Fruit fly (Drosophila melanogaster) whole organism, embryonic: ENCODE data around the gene CG10435.
A peak's percentile ranks its signal among the peaks of the same experiment; 100 is the strongest.

Source experiments
- Ada2b ChIP-seq: fragments of 200-800 bp; sonication (Bioruptor generic); IDR thresholded peaks from 2 replicates; pipeline ENCODE4 v1.3.6; 2022; ENCODE audit warnings: missing biosample characterization, missing genetic modification characterization
- Awh ChIP-seq: fragments of 200-800 bp; sonication (Bioruptor generic); IDR thresholded peaks from 2 replicates; pipeline ENCODE4, ENCODE4 v1.3.6; 2022; ENCODE audit warnings: missing biosample characterization, missing genetic modification characterization
- CG10654 ChIP-seq: fragments of 200-800 bp; sonication (Bioruptor generic); optimal IDR thresholded peaks from 2 replicates; lab custom pipeline; 2016; ENCODE audit warnings: missing biosample characterization, missing genetic modification characterization
- CG10979 ChIP-seq: fragments of 200-800 bp; sonication (Bioruptor generic); optimal IDR thresholded peaks from 2 replicates; lab custom pipeline; 2018; ENCODE audit warnings: missing biosample characterization, mild to moderate bottlenecking, missing genetic modification characterization, moderate library complexity
- CG11093 ChIP-seq: fragments of 200-800 bp; sonication (Bioruptor generic); IDR thresholded peaks from 3 replicates; pipeline ENCODE4 v1.3.6; 2022; ENCODE audit warnings: missing biosample characterization, missing genetic modification characterization
- CG11560 ChIP-seq: fragments of 200-800 bp; sonication (Bioruptor generic); IDR thresholded peaks from 3 replicates; pipeline ENCODE4 v1.3.6; 2022; ENCODE audit warnings: missing biosample characterization, missing genetic modification characterization
- CG12155 ChIP-seq: fragments of 200-800 bp; sonication (Bioruptor generic); optimal IDR thresholded peaks from 3 replicates; lab custom pipeline; 2016; ENCODE audit warnings: missing biosample characterization, missing genetic modification characterization
- CG12659 ChIP-seq: fragments of 200-800 bp; sonication (Bioruptor generic); optimal IDR thresholded peaks from 3 replicates; lab custom pipeline; 2017; ENCODE audit warnings: mild to moderate bottlenecking, missing biosample characterization, missing genetic modification reagents, missing genetic modification characterization
- CG14710 ChIP-seq: fragments of 200-800 bp; sonication (Bioruptor generic); optimal IDR thresholded peaks from 3 replicates; lab custom pipeline; 2019; ENCODE audit warnings: missing biosample characterization, mild to moderate bottlenecking, missing genetic modification characterization, moderate library complexity
- CG15514 ChIP-seq: fragments of 200-800 bp; sonication (Bioruptor generic); optimal IDR thresholded peaks from 3 replicates; lab custom pipeline; 2017; ENCODE audit warnings: missing biosample characterization, missing genetic modification characterization, mild to moderate bottlenecking, moderate library complexity, missing genetic modification reagents
- CG16863 ChIP-seq: fragments of 200-800 bp; sonication (Bioruptor generic); optimal IDR thresholded peaks from 3 replicates; lab custom pipeline; 2016; ENCODE audit warnings: missing biosample characterization, missing genetic modification characterization
- CG2129 ChIP-seq: fragments of 200-800 bp; sonication (Bioruptor generic); IDR thresholded peaks from 2 replicates; pipeline ENCODE4 v1.3.6; 2022; ENCODE audit warnings: missing biosample characterization, missing genetic modification characterization; ENCODE audit not compliant: partially characterized antibody
- CG2199 ChIP-seq: fragments of 200-800 bp; sonication (Bioruptor generic); IDR thresholded peaks from 3 replicates; pipeline ENCODE4 v1.3.6; 2022; ENCODE audit warnings: missing biosample characterization, missing genetic modification characterization
- CG2712 ChIP-seq: fragments of 200-800 bp; optimal IDR thresholded peaks from 3 replicates; lab custom pipeline; 2019; ENCODE audit warnings: missing biosample characterization, mild to moderate bottlenecking, missing genetic modification characterization, moderate library complexity
- CG32532 ChIP-seq: fragments of 200-800 bp; sonication (Bioruptor generic); IDR thresholded peaks from 2 replicates; pipeline ENCODE4 v1.3.6; 2022; ENCODE audit warnings: missing biosample characterization, missing genetic modification characterization
- CG3726 ChIP-seq: fragments of 200-800 bp; sonication (Bioruptor generic); IDR thresholded peaks from 3 replicates; pipeline ENCODE4, ENCODE4 v1.3.6; 2022; ENCODE audit warnings: missing biosample characterization, missing genetic modification characterization
- CG3995 ChIP-seq: fragments of 200-800 bp; sonication (Bioruptor generic); optimal IDR thresholded peaks from 3 replicates; lab custom pipeline; 2016; ENCODE audit warnings: missing biosample characterization, missing genetic modification characterization
- CG6683 ChIP-seq: fragments of 200-800 bp; sonication (Bioruptor generic); optimal IDR thresholded peaks from 2 replicates; lab custom pipeline; 2017; ENCODE audit warnings: missing biosample characterization, mild to moderate bottlenecking, missing genetic modification characterization, missing genetic modification reagents
- CG7786 ChIP-seq: fragments of 200-800 bp; sonication (Bioruptor generic); optimal IDR thresholded peaks from 2 replicates; lab custom pipeline; 2016; ENCODE audit warnings: missing biosample characterization, missing genetic modification characterization
- CG7963 ChIP-seq: fragments of 200-800 bp; sonication (Bioruptor generic); IDR thresholded peaks from 3 replicates; pipeline ENCODE4 v1.3.6; 2022; ENCODE audit warnings: missing biosample characterization, missing genetic modification characterization; ENCODE audit not compliant: partially characterized antibody
- CG9876 ChIP-seq: fragments of 200-800 bp; sonication (Bioruptor generic); optimal IDR thresholded peaks from 2 replicates; lab custom pipeline; 2016; ENCODE audit warnings: missing biosample characterization, missing genetic modification characterization
- CrebB ChIP-seq: fragments of 200-800 bp; sonication (Bioruptor generic); optimal IDR thresholded peaks from 3 replicates; lab custom pipeline; 2018; ENCODE audit warnings: missing biosample characterization, mild to moderate bottlenecking, missing genetic modification characterization
- Drgx ChIP-seq: fragments of 200-800 bp; sonication (Bioruptor generic); IDR thresholded peaks from 2 replicates; pipeline ENCODE4 v1.3.6; 2022; ENCODE audit warnings: missing biosample characterization, missing genetic modification characterization
- H15 ChIP-seq: fragments of 200-800 bp; sonication (Bioruptor generic); IDR thresholded peaks from 3 replicates; pipeline ENCODE4 v1.3.6; 2022; ENCODE audit warnings: missing biosample characterization, missing genetic modification characterization
- HmgD ChIP-seq: fragments of 200-800 bp; sonication (Bioruptor generic); optimal IDR thresholded peaks from 3 replicates; lab custom pipeline; 2016; ENCODE audit warnings: missing biosample characterization, missing genetic modification characterization
- Lim3 ChIP-seq: fragments of 200-800 bp; sonication (Bioruptor generic); IDR thresholded peaks from 2 replicates; pipeline ENCODE4 v1.3.6; 2022; ENCODE audit warnings: missing biosample characterization, missing genetic modification characterization
- Mes4 ChIP-seq: fragments of 200-800 bp; sonication (Bioruptor generic); optimal IDR thresholded peaks from 2 replicates; lab custom pipeline; 2016; ENCODE audit warnings: missing biosample characterization, missing genetic modification characterization
- Myb ChIP-seq: fragments of 200-800 bp; sonication (Bioruptor generic); optimal IDR thresholded peaks from 2 replicates; lab custom pipeline; 2016; ENCODE audit warnings: missing biosample characterization, missing genetic modification characterization
- Pdp1 ChIP-seq, 2 experiments: fragments of 200-800 bp; sonication (Bioruptor generic); optimal IDR thresholded peaks; 3 replicates each; lab custom pipeline; 2016; ENCODE audit warnings: missing biosample characterization in 2 of 2, missing genetic modification characterization in 2 of 2, mild to moderate bottlenecking in 1 of 2, moderate library complexity in 1 of 2
- Poxn ChIP-seq: fragments of 200-800 bp; sonication (Bioruptor generic); IDR thresholded peaks from 2 replicates; pipeline ENCODE4 v1.3.6; 2022; ENCODE audit warnings: missing biosample characterization, missing genetic modification characterization
- Taf1 ChIP-seq: fragments of 200-800 bp; sonication (Bioruptor generic); IDR thresholded peaks from 2 replicates; pipeline ENCODE4 v1.3.6; 2022; ENCODE audit warnings: missing biosample characterization, missing genetic modification characterization
- az2 ChIP-seq: fragments of 200-800 bp; sonication (Bioruptor generic); optimal IDR thresholded peaks from 3 replicates; lab custom pipeline; 2016; ENCODE audit warnings: missing biosample characterization, missing genetic modification characterization
- br ChIP-seq: fragments of >200 bp; optimal IDR thresholded peaks from 2 replicates; lab custom pipeline; 2017
- crol ChIP-seq: fragments of 200-800 bp; sonication (Bioruptor generic); IDR thresholded peaks from 2 replicates; pipeline ENCODE4 v1.3.6; 2022; ENCODE audit warnings: missing biosample characterization, missing genetic modification characterization
- dimm ChIP-seq: fragments of 200-800 bp; sonication (Bioruptor generic); IDR thresholded peaks from 2 replicates; pipeline ENCODE4 v1.3.6; 2022; ENCODE audit warnings: missing biosample characterization, missing genetic modification characterization
- gce ChIP-seq: fragments of 200-800 bp; sonication (Bioruptor generic); IDR thresholded peaks from 3 replicates; pipeline ENCODE4 v1.3.6; 2022; ENCODE audit warnings: missing biosample characterization, missing genetic modification characterization
- gcm2 ChIP-seq: fragments of 200-800 bp; sonication (Bioruptor generic); optimal IDR thresholded peaks from 2 replicates; lab custom pipeline; 2016; ENCODE audit warnings: missing biosample characterization, missing genetic modification characterization
- gsb ChIP-seq: fragments of 200-800 bp; sonication (Bioruptor generic); IDR thresholded peaks from 2 replicates; pipeline ENCODE4 v1.3.6; 2022; ENCODE audit warnings: missing biosample characterization, missing genetic modification characterization
- ind ChIP-seq: fragments of 200-800 bp; sonication (Bioruptor generic); optimal IDR thresholded peaks from 3 replicates; lab custom pipeline; 2016; ENCODE audit warnings: missing biosample characterization, missing genetic modification characterization
- kay ChIP-seq: fragments of 200-800 bp; sonication (Bioruptor generic); optimal IDR thresholded peaks from 2 replicates; lab custom pipeline; 2016; ENCODE audit warnings: missing biosample characterization, missing genetic modification characterization
- ken ChIP-seq: fragments of 200-800 bp; sonication (Bioruptor generic); IDR thresholded peaks from 3 replicates; pipeline ENCODE4 v1.3.6; 2022; ENCODE audit warnings: missing biosample characterization, missing genetic modification characterization
- lov ChIP-seq, 2 experiments: fragments of 200-800 bp in 1 of 2; fragments of >200 bp in 1 of 2; sonication (Bioruptor generic) in 1 of 2; IDR thresholded peaks in 1 of 2; optimal IDR thresholded peaks in 1 of 2; 2 replicates in 1 of 2; 3 replicates in 1 of 2; pipeline versions ENCODE4 v1.3.6 to Lab custom; 2017 to 2022; ENCODE audit warnings: missing biosample characterization in 1 of 2, missing genetic modification characterization in 1 of 2
- otp ChIP-seq: fragments of 200-800 bp; sonication (Bioruptor generic); IDR thresholded peaks from 3 replicates; pipeline ENCODE4, ENCODE4 v1.3.6; 2022; ENCODE audit warnings: missing biosample characterization, missing genetic modification characterization
- prd ChIP-seq, 3 experiments: fragments of >200 bp in 2 of 3; fragments of 200-800 bp in 1 of 3; sonication (Bioruptor generic) in 1 of 3; optimal IDR thresholded peaks in 2 of 3; IDR thresholded peaks in 1 of 3; 2 replicates in 2 of 3; 3 replicates in 1 of 3; pipeline versions ENCODE4 v1.3.6 to Lab custom; 2017 to 2022; ENCODE audit warnings: missing biosample characterization in 1 of 3, missing genetic modification characterization in 1 of 3
- sens ChIP-seq: fragments of 200-800 bp; sonication (Bioruptor generic); peaks from one replicate; lab custom pipeline; 2016; ENCODE audit warnings: missing biosample characterization, missing genetic modification characterization
- seq ChIP-seq: fragments of 200-800 bp; sonication (Bioruptor generic); IDR thresholded peaks from 2 replicates; pipeline ENCODE4 v1.3.6; 2022; ENCODE audit warnings: missing biosample characterization, missing genetic modification characterization
- slbo ChIP-seq: fragments of 200-800 bp; sonication (Bioruptor generic); IDR thresholded peaks from 2 replicates; pipeline ENCODE4 v1.3.6; 2022; ENCODE audit warnings: missing biosample characterization, missing genetic modification characterization
- slou ChIP-seq: fragments of 200-800 bp; sonication (Bioruptor generic); optimal IDR thresholded peaks from 3 replicates; lab custom pipeline; 2016; ENCODE audit warnings: missing biosample characterization, missing genetic modification characterization
- tin ChIP-seq: fragments of 200-800 bp; sonication (Bioruptor generic); optimal IDR thresholded peaks from 3 replicates; lab custom pipeline; 2016; ENCODE audit warnings: missing biosample characterization, missing genetic modification characterization
- tio ChIP-seq: fragments of 200-800 bp; sonication (Bioruptor generic); optimal IDR thresholded peaks from 2 replicates; lab custom pipeline; 2017; ENCODE audit warnings: missing biosample characterization, missing genetic modification characterization, inconsistent platforms
- unc-4 ChIP-seq: fragments of 200-800 bp; sonication (Bioruptor generic); IDR thresholded peaks from 2 replicates; pipeline ENCODE4 v1.3.6; 2022; ENCODE audit warnings: missing biosample characterization, missing genetic modification characterization; ENCODE audit not compliant: partially characterized antibody

CG10435 gene

dm6 chr3R:8027203-8027688 is 14.2 kb upstream of the CG10435 start:
- TF ChIP-seq CG7786 (GFP tag; lab: Kevin White, UChicago) = no peak
- no peak for TF ChIP-seq unc-4 (GFP tag; lab: Robert Waterston, UW)
- peak; percentile 29 for TF ChIP-seq slou
- TF ChIP-seq Pdp1 (GFP tag; optimal IDR thresholded peaks at IDR 0.05; lab: Kevin White, UChicago) = peak; percentile 45 to 66
- peak; percentile 89 for TF ChIP-seq CG10979 (tag; lab: Kevin White, UChicago)
- TF ChIP-seq sens (GFP tag; lab: Kevin White, UChicago) = no peak
- TF ChIP-seq dimm (GFP tag; lab: Robert Waterston, UW) = no peak; the same call in 1 of the 2 replicates
- TF ChIP-seq slbo (GFP tag; lab: Robert Waterston, UW) = peak; percentile 87
- TF ChIP-seq tio (GFP tag; lab: Kevin White, UChicago) = peak; percentile 81
- peak; percentile 14 for TF ChIP-seq CG9876
- TF ChIP-seq CG3995 (GFP tag; lab: Kevin White, UChicago) = no peak
- no peak for TF ChIP-seq lov (optimal IDR thresholded peaks at IDR 0.05; lab: Kevin White, UChicago)
- no peak for TF ChIP-seq lov (GFP tag; IDR thresholded peaks at IDR 0.05; lab: Robert Waterston, UW)
- peak; percentile 75; the same call in 2 of the 3 replicates for TF ChIP-seq ken
- TF ChIP-seq HmgD (GFP tag; lab: Kevin White, UChicago) = no peak
- 0 out of 3 replicates have a peak, but pooled peaks have one; percentile 39 for TF ChIP-seq gce
- peak; percentile 69 for TF ChIP-seq CG32532
- 0 out of 3 replicates have a peak, but pooled peaks have one; percentile 48 for TF ChIP-seq H15 (GFP tag; lab: Robert Waterston, UW)
- peak; percentile 15 for TF ChIP-seq kay
- TF ChIP-seq Ada2b (GFP tag; lab: Robert Waterston, UW) = peak; percentile 28; the same call in 1 of the 2 replicates
- peak; percentile 90 for TF ChIP-seq CG2712 (tag; lab: Kevin White, UChicago)
- peak; percentile 8 for TF ChIP-seq Myb (GFP tag; lab: Kevin White, UChicago)
- no peak for TF ChIP-seq crol
- TF ChIP-seq CG12659 (GFP tag; lab: Kevin White, UChicago) = peak; percentile 94
- peak; percentile 55 for TF ChIP-seq ind (GFP tag; lab: Kevin White, UChicago)
- TF ChIP-seq tin = peak; percentile 60
- peak; percentile 37 for TF ChIP-seq CG16863 (GFP tag; lab: Kevin White, UChicago)
- TF ChIP-seq gcm2 (GFP tag; lab: Kevin White, UChicago) = no peak
- peak; percentile 87 for TF ChIP-seq az2 (GFP tag; lab: Kevin White, UChicago)
- TF ChIP-seq CG10654 (GFP tag; lab: Kevin White, UChicago) = peak; percentile 25
- TF ChIP-seq CG3726 (GFP tag; lab: Robert Waterston, UW) = 0 out of 3 replicates have a peak, but pooled peaks have one; percentile 35
- no peak for TF ChIP-seq prd (optimal IDR thresholded peaks at IDR 0.05; lab: Kevin White, UChicago)
- TF ChIP-seq prd (GFP tag; IDR thresholded peaks at IDR 0.05; lab: Robert Waterston, UW) = peak; percentile 75
- no peak for TF ChIP-seq CG2199 (GFP tag; lab: Robert Waterston, UW)
- no peak for TF ChIP-seq br (lab: Kevin White, UChicago)
- TF ChIP-seq gsb (GFP tag; lab: Robert Waterston, UW) = no peak
- TF ChIP-seq CG6683 (GFP tag; lab: Kevin White, UChicago) = peak; percentile 75
- peak; percentile 25; the same call in 1 of the 2 replicates for TF ChIP-seq Poxn (GFP tag; lab: Robert Waterston, UW)
- peak; percentile 65 for TF ChIP-seq Drgx (GFP tag; lab: Robert Waterston, UW)
- peak; percentile 50 for TF ChIP-seq seq (GFP tag; lab: Robert Waterston, UW)
- TF ChIP-seq Awh = peak; percentile 61
- TF ChIP-seq Mes4 = no peak
- peak; percentile 34; the same call in 1 of the 3 replicates for TF ChIP-seq CG11093 (GFP tag; lab: Robert Waterston, UW)
- TF ChIP-seq CG11560 = no peak
- TF ChIP-seq CG15514 = peak; percentile 45
- TF ChIP-seq Taf1 (GFP tag; lab: Robert Waterston, UW) = no peak
- TF ChIP-seq CG7963 (GFP tag; lab: Robert Waterston, UW) = no peak
- TF ChIP-seq CrebB (tag; lab: Kevin White, UChicago) = peak; percentile 49
- TF ChIP-seq CG14710 (tag; lab: Kevin White, UChicago) = peak; percentile 83
- TF ChIP-seq CG12155 = peak; percentile 76
- TF ChIP-seq CG2129 = no peak
- no peak for TF ChIP-seq Lim3 (GFP tag; lab: Robert Waterston, UW)
- TF ChIP-seq otp (GFP tag; lab: Robert Waterston, UW) = no peak
